Fruit fly (Drosophila melanogaster): ENCODE measurements around the gene Mur11Da.

dm6 chrX:12923258-12923901, 44.3 kb upstream of the Mur11Da start:
- no peak for TF ChIP-seq cic (GFP tag; optimal IDR thresholded peaks at IDR 0.05)
- TF ChIP-seq Crg-1 (GFP tag; optimal IDR thresholded peaks at IDR 0.05) = no peak
- no peak for TF ChIP-seq CG7045 (GFP tag; optimal IDR thresholded peaks at IDR 0.05)
- TF ChIP-seq pad (GFP tag; optimal IDR thresholded peaks at IDR 0.05) = no peak
- TF ChIP-seq CG12768 (GFP tag; optimal IDR thresholded peaks at IDR 0.05) = no peak
- no peak for TF ChIP-seq tj (GFP tag; optimal IDR thresholded peaks at IDR 0.05)
- TF ChIP-seq ovo (GFP tag; optimal IDR thresholded peaks at IDR 0.05) = no peak
- TF ChIP-seq kay (GFP tag; ENCODE audit: borderline replicate concordance) = no peak
- no peak for TF ChIP-seq CG33017 (tag; optimal IDR thresholded peaks at IDR 0.05)
- no peak for TF ChIP-seq Mnt (GFP tag; optimal IDR thresholded peaks at IDR 0.05)
- TF ChIP-seq Hr96 (GFP tag; optimal IDR thresholded peaks at IDR 0.05) = no peak

Data from whole organism, adult.